Worm (Caenorhabditis elegans): ENCODE data around the gene ZK1098.9.

The ZK1098.9 gene

DNA sequence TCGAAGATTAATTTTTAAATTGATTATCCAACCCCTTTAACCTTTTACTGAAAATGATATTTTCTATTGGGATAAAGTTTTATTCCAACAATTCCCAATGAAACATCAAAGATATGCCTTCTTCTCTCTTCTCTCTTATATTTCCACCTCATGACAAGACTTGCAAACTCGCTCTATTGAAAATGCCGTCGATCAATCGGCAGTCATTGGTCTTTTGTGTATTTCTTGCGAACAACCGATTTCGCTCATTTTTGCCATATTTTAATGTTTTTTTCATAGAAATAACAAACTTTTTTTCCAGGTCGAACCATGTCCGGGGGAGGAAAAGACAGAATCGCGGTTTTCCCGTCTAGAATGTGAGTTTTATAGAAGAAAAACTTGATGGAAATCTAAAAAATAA, 36.4 kb upstream of the ZK1098.9 start, which contains the start of gene vha-14:
TSS of gene vha-14 (plus strand) at position 302 of the 400 bp plus-strand sequence.
- TF ChIP-seq mdl-1 (tag; optimal IDR thresholded peaks at IDR 0.05) (no peak), nhr-237 (tag; optimal IDR thresholded peaks at IDR 0.05) (no peak), zag-1 (tag; optimal IDR thresholded peaks at IDR 0.05) (no peak), nhr-67 (tag; optimal IDR thresholded peaks at IDR 0.05) (no peak), ztf-4 (tag; optimal IDR thresholded peaks at IDR 0.05) (no peak), sea-2 (GFP tag; optimal IDR thresholded peaks at IDR 0.05) (no peak), ama-1 (optimal IDR thresholded peaks at IDR 0.05) (peak; percentile 3), eor-1 (tag; optimal IDR thresholded peaks at IDR 0.05) (no peak), nhr-77 (tag; optimal IDR thresholded peaks at IDR 0.05) (no peak), tbx-2 (tag; optimal IDR thresholded peaks at IDR 0.05) (no peak), daf-12 (tag; optimal IDR thresholded peaks at IDR 0.05) (no peak), ceh-28 (tag; optimal IDR thresholded peaks at IDR 0.05) (peak; percentile 6), pqm-1 (tag; optimal IDR thresholded peaks at IDR 0.05) (peak; percentile 31), nhr-25 (tag; optimal IDR thresholded peaks at IDR 0.05) (peak; percentile 56), jun-1 (tag; optimal IDR thresholded peaks at IDR 0.05) (no peak), R02D3.7 (tag; optimal IDR thresholded peaks at IDR 0.05) (no peak), pha-4 (tag; optimal IDR thresholded peaks at IDR 0.05) (peak; percentile 70), egl-5 (tag; optimal IDR thresholded peaks at IDR 0.05) (no peak), fos-1 (tag; optimal IDR thresholded peaks at IDR 0.05) (no peak), nhr-23 (tag; optimal IDR thresholded peaks at IDR 0.05) (peak; percentile 8), hmg-11 (tag; optimal IDR thresholded peaks at IDR 0.05) (peak; percentile 40), nhr-12 (tag; optimal IDR thresholded peaks at IDR 0.05) (no peak), lin-15B (tag; optimal IDR thresholded peaks at IDR 0.05) (peak; percentile 78), nhr-43 (tag; optimal IDR thresholded peaks at IDR 0.05; ENCODE audit: poor library complexity, severe bottlenecking) (no peak), nfya-1 (tag; optimal IDR thresholded peaks at IDR 0.05; ENCODE audit: insufficient read depth) (peak; percentile 73), nhr-11 (tag; optimal IDR thresholded peaks at IDR 0.05) (no peak), elt-3 (tag; optimal IDR thresholded peaks at IDR 0.05) (no peak), elt-1 (tag; optimal IDR thresholded peaks at IDR 0.05) (no peak), ZK546.5 (tag; optimal IDR thresholded peaks at IDR 0.05) (no peak), ceh-16 (tag; optimal IDR thresholded peaks at IDR 0.05) (no peak), aly-2 (tag; optimal IDR thresholded peaks at IDR 0.05) (no peak), ceh-82 (tag; optimal IDR thresholded peaks at IDR 0.05) (no peak), skn-1 (tag; optimal IDR thresholded peaks at IDR 0.05) (no peak), egl-27 (tag; optimal IDR thresholded peaks at IDR 0.05) (no peak), fkh-10 (GFP tag; optimal IDR thresholded peaks at IDR 0.05) (no peak), nhr-76 (tag; optimal IDR thresholded peaks at IDR 0.05) (no peak), unc-62 (GFP tag; optimal IDR thresholded peaks at IDR 0.05) (no peak), snpc-4 (tag; optimal IDR thresholded peaks at IDR 0.05) (peak; percentile 8), lin-39 (tag; optimal IDR thresholded peaks at IDR 0.05) (peak; percentile 55), elt-2 (tag; optimal IDR thresholded peaks at IDR 0.05) (peak; percentile 28), ceh-9 (tag; optimal IDR thresholded peaks at IDR 0.05) (no peak), lsy-12 (tag; optimal IDR thresholded peaks at IDR 0.05) (no peak), mml-1 (tag; optimal IDR thresholded peaks at IDR 0.05) (no peak), ztf-11 (tag; optimal IDR thresholded peaks at IDR 0.05) (no peak), nhr-28 (tag; optimal IDR thresholded peaks at IDR 0.05) (no peak), fkh-2 (tag; optimal IDR thresholded peaks at IDR 0.05) (no peak), unc-39 (tag; optimal IDR thresholded peaks at IDR 0.05) (no peak)
